Worm (Caenorhabditis elegans) whole organism, L1 larva: ENCODE data around the gene lec-6.

ENCODE experiments used
- fos-1 ChIP-seq: fragments of 150-350 bp; optimal IDR thresholded peaks from 2 replicates; lab custom pipeline; 2014; ENCODE audit warnings: missing biosample characterization, missing genetic modification characterization
- nhr-76 ChIP-seq: sonication (generic microtip); optimal IDR thresholded peaks from 2 replicates; lab custom pipeline; 2017; ENCODE audit warnings: missing biosample characterization, missing genetic modification characterization
- nhr-77 ChIP-seq: fragments of 150-350 bp; optimal IDR thresholded peaks from 2 replicates; lab custom pipeline; 2014; ENCODE audit warnings: missing biosample characterization, missing genetic modification characterization
- nhr-90 ChIP-seq: sonication (generic microtip); optimal IDR thresholded peaks from 2 replicates; lab custom pipeline; 2016; ENCODE audit warnings: mild to moderate bottlenecking, missing genetic modification characterization, missing compliant biosample characterization; ENCODE audit not compliant: poor library complexity

DNA sequence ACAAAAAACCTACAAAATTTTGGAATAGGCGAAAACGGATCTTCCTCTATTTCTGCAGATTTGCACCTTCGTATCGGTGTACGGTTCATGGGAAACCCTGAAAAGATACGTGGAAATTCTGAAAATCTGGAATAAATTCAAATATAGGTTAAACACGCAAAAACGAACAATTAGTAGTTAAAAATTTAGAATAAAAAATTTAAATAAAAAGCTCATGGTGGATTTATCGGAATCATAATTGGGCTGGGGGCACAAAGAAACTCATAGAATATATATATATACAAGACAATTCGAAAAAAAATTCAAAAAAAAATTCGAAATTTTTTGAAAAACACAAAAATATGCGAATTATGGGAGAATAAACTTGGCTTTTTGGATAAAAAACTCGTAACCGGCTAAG is 13.2 kb downstream of the lec-6 start, which contains the start of gene helq-1:
- TF ChIP-seq fos-1 (no peak), nhr-90 (tag; lab: Kevin White, UChicago) (no peak), nhr-76 (tag; lab: Kevin White, UChicago) (no peak), nhr-77 (tag; lab: Kevin White, UChicago) (no peak)
